Fruit fly (Drosophila melanogaster) S2 (cell line): ENCODE data around the gene Usp32.

Experiments
- CG8478 ChIP-seq: fragments of >200 bp; optimal IDR thresholded peaks from 2 replicates; lab custom pipeline; 2018
- CTCF ChIP-seq, 2 experiments: fragments of >200 bp; optimal IDR thresholded peaks; 2 replicates each; lab custom pipeline; 2018

- peak; percentile 47 to 52 for TF ChIP-seq CTCF (optimal IDR thresholded peaks at IDR 0.05; lab: Kevin White, UChicago)
- no peak for TF ChIP-seq CG8478 (lab: Kevin White, UChicago)
Measured at dm6 chr3L:19910054-19910414, 39.1 kb downstream of the Usp32 start, which contains the start of the genes Mi-2 and Prp3.
